Fruit fly (Drosophila melanogaster): Measurements from ENCODE around the gene Grp170.

Grp170 gene

DNA sequence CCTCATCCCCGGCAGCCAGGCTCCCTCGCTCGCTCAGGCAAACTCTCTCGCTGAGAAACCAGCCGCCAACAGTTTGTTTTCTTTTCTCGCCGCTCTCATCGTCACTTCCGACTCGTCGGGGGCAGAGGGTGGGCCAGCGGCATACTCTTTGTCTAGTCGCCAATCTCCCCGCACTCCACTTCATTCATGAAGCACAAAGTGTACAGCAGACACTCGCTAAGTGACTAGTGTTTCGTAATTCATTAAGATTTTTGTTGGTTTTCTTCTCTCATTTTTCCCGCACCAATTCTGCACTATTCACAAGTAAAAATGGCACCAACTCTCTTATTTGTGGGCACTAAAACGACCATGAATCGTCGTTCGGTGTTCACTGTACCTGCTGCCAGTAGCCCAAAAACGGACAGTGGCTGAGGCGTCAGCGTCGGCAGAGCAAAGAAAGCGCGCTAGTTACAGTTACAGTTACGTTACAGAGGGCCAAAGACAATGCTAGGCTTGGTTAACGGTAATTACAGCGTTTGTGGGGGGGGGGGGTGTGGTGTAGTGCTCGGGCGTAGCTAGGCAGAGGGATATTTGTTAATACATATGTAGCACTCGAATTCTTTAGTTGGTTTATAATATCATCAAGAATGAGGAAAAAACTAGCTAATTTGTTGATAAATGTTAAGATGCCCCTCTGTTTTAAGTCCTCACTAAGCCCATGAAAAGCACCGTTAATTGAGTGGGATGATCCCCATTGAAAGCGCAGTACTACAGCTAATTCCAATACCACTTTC lies 22.7 kb upstream of the Grp170 start (continued):
- TF ChIP-seq dmrt99B (tag; optimal IDR thresholded peaks at IDR 0.05) (peak; percentile 99), jing (GFP tag; optimal IDR thresholded peaks at IDR 0.05) (peak; percentile 98), dysf (GFP tag; IDR thresholded peaks at IDR 0.05) (peak; percentile 99), CG11247 (GFP tag; IDR thresholded peaks at IDR 0.05) (peak; percentile 98), CG7987 (GFP tag; optimal IDR thresholded peaks at IDR 0.05) (peak; percentile 95), CG13624 (GFP tag; optimal IDR thresholded peaks at IDR 0.05) (peak; percentile 98), CG3995 (GFP tag; optimal IDR thresholded peaks at IDR 0.05) (peak; percentile 77), CG15073 (GFP tag; optimal IDR thresholded peaks at IDR 0.05) (peak; percentile 84), oc (tag; optimal IDR thresholded peaks at IDR 0.05) (peak; percentile 99), Mrtf (GFP tag; IDR thresholded peaks at IDR 0.05) (peak; percentile 98), HmgZ (tag; optimal IDR thresholded peaks at IDR 0.05) (peak; percentile 99), CG8290 (GFP tag; optimal IDR thresholded peaks at IDR 0.05) (peak; percentile 97), CG8290 (tag; optimal IDR thresholded peaks at IDR 0.05) (peak; percentile 90 to 100), Hr3 (GFP tag; optimal IDR thresholded peaks at IDR 0.05) (peak; percentile 99), da (GFP tag; optimal IDR thresholded peaks at IDR 0.05) (peak; percentile 98), CG10267 (tag; optimal IDR thresholded peaks at IDR 0.05) (peak; percentile 92), CG9215 (GFP tag; IDR thresholded peaks at IDR 0.05) (peak; percentile 95), otp (GFP tag; IDR thresholded peaks at IDR 0.05) (peak; percentile 99), prd (optimal IDR thresholded peaks at IDR 0.05) (no peak), prd (GFP tag; IDR thresholded peaks at IDR 0.05) (peak; percentile 99), nmo (GFP tag; optimal IDR thresholded peaks at IDR 0.05) (peak; percentile 98), br (optimal IDR thresholded peaks at IDR 0.05) (no peak), tgo (GFP tag; IDR thresholded peaks at IDR 0.05) (peak; percentile 98), CG2712 (tag; optimal IDR thresholded peaks at IDR 0.05) (peak; percentile 98), Poxn (GFP tag; IDR thresholded peaks at IDR 0.05) (peak; percentile 89), jigr1 (GFP tag; IDR thresholded peaks at IDR 0.05) (peak; percentile 96), CG18476 (GFP tag; optimal IDR thresholded peaks at IDR 0.05) (peak; percentile 97), run (tag; optimal IDR thresholded peaks at IDR 0.05) (peak; percentile 96), scrt (GFP tag; optimal IDR thresholded peaks at IDR 0.05) (peak; percentile 96), fru (optimal IDR thresholded peaks at IDR 0.05) (no peak), jumu (GFP tag; optimal IDR thresholded peaks at IDR 0.05) (peak; percentile 99), CG15269 (tag; optimal IDR thresholded peaks at IDR 0.05) (peak; percentile 99), repo (GFP tag; optimal IDR thresholded peaks at IDR 0.05) (peak; percentile 99), knrl (GFP tag; IDR thresholded peaks at IDR 0.05; ENCODE audit: partially characterized antibody) (no peak), gsb (GFP tag; IDR thresholded peaks at IDR 0.05) (peak; percentile 96), MBD-R2 (GFP tag; IDR thresholded peaks at IDR 0.05) (peak; percentile 98), Dek (tag; optimal IDR thresholded peaks at IDR 0.05) (peak; percentile 99), Xbp1 (GFP tag; optimal IDR thresholded peaks at IDR 0.05) (peak; percentile 99), Sox100B (GFP tag; optimal IDR thresholded peaks at IDR 0.05) (peak; percentile 97), CG6791 (GFP tag; IDR thresholded peaks at IDR 0.05; ENCODE audit: partially characterized antibody) (no peak), CG10543 (GFP tag; optimal IDR thresholded peaks at IDR 0.05) (peak; percentile 97), row (GFP tag; IDR thresholded peaks at IDR 0.05) (peak; percentile 99), Lpt (GFP tag; optimal IDR thresholded peaks at IDR 0.05) (no peak), CG4424 (GFP tag; optimal IDR thresholded peaks at IDR 0.05) (peak; percentile 99), gro (GFP tag; optimal IDR thresholded peaks at IDR 0.05) (peak; percentile 98), pfk (GFP tag; optimal IDR thresholded peaks at IDR 0.05) (peak; percentile 21), mam (GFP tag; optimal IDR thresholded peaks at IDR 0.05) (peak; percentile 99), CG33213 (GFP tag; optimal IDR thresholded peaks at IDR 0.05) (peak; percentile 99), wor (GFP tag; IDR thresholded peaks at IDR 0.05) (peak; percentile 99), Atf-2 (GFP tag; optimal IDR thresholded peaks at IDR 0.05) (peak; percentile 98), shn (GFP tag; optimal IDR thresholded peaks at IDR 0.05) (peak; percentile 98)

Measured in whole organism, embryonic.